Fruit fly (Drosophila melanogaster) whole organism, embryonic: ENCODE measurements around the gene CG14853.

Experiments
- Bteb2 ChIP-seq: fragments of 200-800 bp; sonication (Bioruptor generic); optimal IDR thresholded peaks from 2 replicates; lab custom pipeline; 2016; ENCODE audit warnings: missing biosample characterization, missing genetic modification characterization
- CG10543 ChIP-seq: fragments of 200-800 bp; sonication (Bioruptor generic); optimal IDR thresholded peaks from 3 replicates; lab custom pipeline; 2017; ENCODE audit warnings: missing biosample characterization, mild to moderate bottlenecking, missing genetic modification characterization, moderate library complexity
- CG13296 ChIP-seq: fragments of 200-800 bp; sonication (Bioruptor generic); optimal IDR thresholded peaks from 3 replicates; lab custom pipeline; 2018; ENCODE audit warnings: missing biosample characterization, mild to moderate bottlenecking, missing genetic modification characterization
- CG13624 ChIP-seq: fragments of 200-800 bp; sonication (Bioruptor generic); optimal IDR thresholded peaks from 2 replicates; lab custom pipeline; 2016; ENCODE audit warnings: missing biosample characterization, missing genetic modification characterization
- CG14014 ChIP-seq: fragments of 200-800 bp; sonication (Bioruptor generic); IDR thresholded peaks from 2 replicates; pipeline ENCODE4 v1.3.6; 2022; ENCODE audit warnings: missing biosample characterization, missing genetic modification characterization
- CG15073 ChIP-seq: fragments of 200-800 bp; sonication (Bioruptor generic); optimal IDR thresholded peaks from 2 replicates; lab custom pipeline; 2016; ENCODE audit warnings: missing biosample characterization, missing genetic modification characterization
- CG17359 ChIP-seq: fragments of 200-800 bp; sonication (Bioruptor generic); optimal IDR thresholded peaks from 3 replicates; lab custom pipeline; 2018; ENCODE audit warnings: missing biosample characterization, mild to moderate bottlenecking, missing genetic modification characterization, moderate library complexity
- CG17361 ChIP-seq: fragments of 200-800 bp; sonication (Bioruptor generic); IDR thresholded peaks from 3 replicates; pipeline ENCODE4 v1.3.6; 2022; ENCODE audit warnings: missing biosample characterization, missing genetic modification characterization
- CG18262 ChIP-seq: fragments of 200-800 bp; optimal IDR thresholded peaks from 3 replicates; lab custom pipeline; 2019; ENCODE audit warnings: missing biosample characterization, mild to moderate bottlenecking, missing genetic modification characterization, moderate library complexity
- CG3065 ChIP-seq: fragments of 200-800 bp; sonication (Bioruptor generic); optimal IDR thresholded peaks from 2 replicates; lab custom pipeline; 2016; ENCODE audit warnings: missing biosample characterization, missing genetic modification characterization
- CG3838 ChIP-seq: fragments of 200-800 bp; sonication (Bioruptor generic); optimal IDR thresholded peaks from 3 replicates; lab custom pipeline; 2016; ENCODE audit warnings: missing biosample characterization, missing genetic modification characterization
- CG42726 ChIP-seq: fragments of 200-800 bp; sonication (Bioruptor generic); IDR thresholded peaks from 2 replicates; pipeline ENCODE4 v1.3.6; 2022; ENCODE audit warnings: missing biosample characterization, missing genetic modification characterization; ENCODE audit not compliant: partially characterized antibody
- CG4360 ChIP-seq: fragments of 200-800 bp; sonication (Bioruptor generic); IDR thresholded peaks from 2 replicates; pipeline ENCODE4 v1.3.6; 2022; ENCODE audit warnings: missing biosample characterization, missing genetic modification characterization
- CG4820 ChIP-seq: fragments of 200-800 bp; sonication (Bioruptor generic); optimal IDR thresholded peaks from 3 replicates; lab custom pipeline; 2016; ENCODE audit warnings: missing biosample characterization, missing genetic modification characterization
- CG6254 ChIP-seq: fragments of 200-800 bp; sonication (Bioruptor generic); optimal IDR thresholded peaks from 3 replicates; lab custom pipeline; 2017; ENCODE audit warnings: mild to moderate bottlenecking, missing biosample characterization, missing genetic modification reagents, missing genetic modification characterization
- CG6765 ChIP-seq: fragments of 200-800 bp; sonication (Bioruptor generic); optimal IDR thresholded peaks from 3 replicates; lab custom pipeline; 2017; ENCODE audit warnings: missing biosample characterization, mild to moderate bottlenecking, missing genetic modification characterization
- CG8281 ChIP-seq: fragments of 200-800 bp; sonication (Bioruptor generic); optimal IDR thresholded peaks from 2 replicates; lab custom pipeline; 2018; ENCODE audit warnings: missing biosample characterization, mild to moderate bottlenecking, missing genetic modification characterization, moderate library complexity
- CG8290 ChIP-seq, 3 experiments: fragments of 200-800 bp; sonication (Bioruptor generic); optimal IDR thresholded peaks; 2 replicates each; lab custom pipeline; 2016 to 2019; ENCODE audit warnings: missing biosample characterization in 3 of 3, missing genetic modification characterization in 3 of 3, mild to moderate bottlenecking in 2 of 3, moderate library complexity in 1 of 3
- CG9932 ChIP-seq: fragments of 200-800 bp; sonication (Bioruptor generic); IDR thresholded peaks from 2 replicates; pipeline ENCODE4 v1.3.6; 2022; ENCODE audit warnings: missing biosample characterization, missing genetic modification characterization
- CHES-1-like ChIP-seq: fragments of 200-800 bp; sonication (Bioruptor generic); optimal IDR thresholded peaks from 2 replicates; lab custom pipeline; 2016; ENCODE audit warnings: missing biosample characterization, missing genetic modification characterization
- Dad ChIP-seq: fragments of 200-800 bp; sonication (Bioruptor generic); optimal IDR thresholded peaks from 3 replicates; lab custom pipeline; 2016; ENCODE audit warnings: missing biosample characterization, missing genetic modification characterization
- Dip2 ChIP-seq: fragments of 200-800 bp; sonication (Bioruptor generic); IDR thresholded peaks from 2 replicates; pipeline ENCODE4 v1.3.6; 2022; ENCODE audit warnings: missing biosample characterization, missing genetic modification characterization
- Doc2 ChIP-seq: fragments of 200-800 bp; sonication (Bioruptor generic); IDR thresholded peaks from 2 replicates; pipeline ENCODE4 v1.3.6; 2022; ENCODE audit warnings: missing biosample characterization, missing genetic modification characterization
- H15 ChIP-seq: fragments of 200-800 bp; sonication (Bioruptor generic); IDR thresholded peaks from 3 replicates; pipeline ENCODE4 v1.3.6; 2022; ENCODE audit warnings: missing biosample characterization, missing genetic modification characterization
- HmgZ ChIP-seq: fragments of 200-800 bp; sonication (Bioruptor generic); optimal IDR thresholded peaks from 2 replicates; lab custom pipeline; 2018; ENCODE audit warnings: missing biosample characterization, mild to moderate bottlenecking, missing genetic modification characterization
- Hr3 ChIP-seq: fragments of 200-800 bp; sonication (Bioruptor generic); optimal IDR thresholded peaks from 3 replicates; lab custom pipeline; 2016; ENCODE audit warnings: missing biosample characterization, missing genetic modification characterization
- Max ChIP-seq: fragments of 200-800 bp; sonication (Bioruptor generic); optimal IDR thresholded peaks from 2 replicates; lab custom pipeline; 2016; ENCODE audit warnings: missing biosample characterization, mild to moderate bottlenecking, missing genetic modification characterization
- Nf-YB ChIP-seq: fragments of 200-800 bp; sonication (Bioruptor generic); optimal IDR thresholded peaks from 3 replicates; lab custom pipeline; 2019; ENCODE audit warnings: missing biosample characterization, mild to moderate bottlenecking, missing genetic modification characterization, moderate library complexity
- Nf-YC ChIP-seq: fragments of 200-800 bp; optimal IDR thresholded peaks from 3 replicates; lab custom pipeline; 2019; ENCODE audit warnings: missing biosample characterization, mild to moderate bottlenecking, missing genetic modification characterization, moderate library complexity
- Oaz ChIP-seq: fragments of 200-800 bp; sonication (Bioruptor generic); IDR thresholded peaks from 2 replicates; pipeline ENCODE4 v1.3.6; 2022; ENCODE audit warnings: missing biosample characterization, missing genetic modification characterization
- Side ChIP-seq: fragments of 200-800 bp; sonication (Bioruptor generic); optimal IDR thresholded peaks from 2 replicates; lab custom pipeline; 2016; ENCODE audit warnings: missing biosample characterization, missing genetic modification characterization
- Six4 ChIP-seq: fragments of 200-800 bp; sonication (Bioruptor generic); optimal IDR thresholded peaks from 2 replicates; lab custom pipeline; 2016; ENCODE audit warnings: missing biosample characterization, missing genetic modification characterization
- Sry-δ ChIP-seq: fragments of 200-800 bp; sonication (Bioruptor generic); optimal IDR thresholded peaks from 2 replicates; lab custom pipeline; 2016; ENCODE audit warnings: missing biosample characterization, missing genetic modification characterization
- fd102C ChIP-seq: fragments of 200-800 bp; sonication (Bioruptor generic); optimal IDR thresholded peaks from 2 replicates; lab custom pipeline; 2018; ENCODE audit warnings: missing biosample characterization, mild to moderate bottlenecking, missing genetic modification characterization, moderate library complexity
- gro ChIP-seq: fragments of 200-800 bp; sonication (Bioruptor generic); optimal IDR thresholded peaks from 2 replicates; lab custom pipeline; 2016; ENCODE audit warnings: missing biosample characterization, missing genetic modification characterization
- hb ChIP-seq: fragments of 200-800 bp; sonication (Bioruptor generic); IDR thresholded peaks from 3 replicates; pipeline ENCODE4 v1.3.6; 2022; ENCODE audit warnings: missing biosample characterization, missing genetic modification characterization; ENCODE audit not compliant: partially characterized antibody
- hkb ChIP-seq, 2 experiments: fragments of 200-800 bp in 1 of 2; fragments of >200 bp in 1 of 2; sonication (Bioruptor generic) in 1 of 2; IDR thresholded peaks in 1 of 2; optimal IDR thresholded peaks in 1 of 2; 2 replicates each; pipeline versions ENCODE4 v1.3.6 to Lab custom; 2017 to 2022; ENCODE audit warnings: missing biosample characterization in 1 of 2, missing genetic modification characterization in 1 of 2
- inv ChIP-seq: fragments of 200-800 bp; sonication (Bioruptor generic); IDR thresholded peaks from 2 replicates; pipeline ENCODE4 v1.3.6; 2022; ENCODE audit warnings: missing biosample characterization, missing genetic modification characterization; ENCODE audit not compliant: partially characterized antibody
- nerfin-1 ChIP-seq: fragments of 200-800 bp; sonication (Bioruptor generic); optimal IDR thresholded peaks from 3 replicates; lab custom pipeline; 2019; ENCODE audit warnings: missing biosample characterization, mild to moderate bottlenecking, missing genetic modification characterization, moderate library complexity
- pho ChIP-seq: fragments of 200-800 bp; sonication (Bioruptor generic); optimal IDR thresholded peaks from 2 replicates; lab custom pipeline; 2016; ENCODE audit warnings: missing biosample characterization, missing genetic modification characterization
- pros ChIP-seq: fragments of 200-800 bp; sonication (Bioruptor generic); optimal IDR thresholded peaks from 3 replicates; lab custom pipeline; 2019; ENCODE audit warnings: missing biosample characterization, mild to moderate bottlenecking, missing genetic modification characterization, moderate library complexity
- row ChIP-seq: fragments of 200-800 bp; sonication (Bioruptor generic); IDR thresholded peaks from 3 replicates; pipeline ENCODE4 v1.3.6; 2022; ENCODE audit warnings: missing biosample characterization, missing genetic modification characterization
- sens ChIP-seq: fragments of 200-800 bp; sonication (Bioruptor generic); peaks from one replicate; lab custom pipeline; 2016; ENCODE audit warnings: missing biosample characterization, missing genetic modification characterization
- so ChIP-seq: fragments of 200-800 bp; sonication (Bioruptor generic); IDR thresholded peaks from 3 replicates; pipeline ENCODE4 v1.3.6; 2022; ENCODE audit warnings: missing biosample characterization, missing genetic modification characterization
- sug ChIP-seq: fragments of 200-800 bp; optimal IDR thresholded peaks from 2 replicates; lab custom pipeline; 2019; ENCODE audit warnings: missing biosample characterization, mild to moderate bottlenecking, missing genetic modification characterization, moderate library complexity
- tll ChIP-seq, 2 experiments: fragments of 200-800 bp in 1 of 2; fragments of >200 bp in 1 of 2; sonication (Bioruptor generic) in 1 of 2; optimal IDR thresholded peaks; 2 replicates each; lab custom pipeline; 2017 to 2019; ENCODE audit warnings: missing biosample characterization in 2 of 2, missing genetic modification characterization in 2 of 2, mild to moderate bottlenecking in 1 of 2, moderate library complexity in 1 of 2
- vvl ChIP-seq: fragments of 200-800 bp; sonication (Bioruptor generic); IDR thresholded peaks from 2 replicates; pipeline ENCODE4 v1.3.6; 2022; ENCODE audit warnings: missing biosample characterization, missing genetic modification characterization
- wek ChIP-seq: fragments of 200-800 bp; sonication (Bioruptor generic); optimal IDR thresholded peaks from 3 replicates; lab custom pipeline; 2018; ENCODE audit warnings: missing biosample characterization, mild to moderate bottlenecking, missing genetic modification characterization, moderate library complexity

The CG14853 gene

dm6 chr3R:14590753-14591535 lies 18.5 kb upstream of the CG14853 start (continued):
- TF ChIP-seq tll (GFP tag; optimal IDR thresholded peaks at IDR 0.05; lab: Kevin White, UChicago) (peak in 1 of 2 experiments; percentile 74), Max (GFP tag; lab: Kevin White, UChicago) (peak; percentile 73), inv (GFP tag; lab: Robert Waterston, UW) (no peak), H15 (GFP tag; lab: Robert Waterston, UW) (0 out of 3 replicates have a peak, but pooled peaks have one; percentile 45), so (peak; percentile 77; the same call in 2 of the 3 replicates), CG13624 (GFP tag; lab: Kevin White, UChicago) (no peak), sug (peak; percentile 41), CG8281 (peak; percentile 44), pho (GFP tag; lab: Kevin White, UChicago) (no peak), CG42726 (GFP tag; lab: Robert Waterston, UW) (no peak), CG10543 (GFP tag; lab: Kevin White, UChicago) (peak; percentile 28), CG17361 (peak; percentile 98), CG8290 (GFP tag; optimal IDR thresholded peaks at IDR 0.05; lab: Kevin White, UChicago) (peak; percentile 77), CG8290 (tag; optimal IDR thresholded peaks at IDR 0.05; lab: Kevin White, UChicago) (peak in 1 of 2 experiments; percentile 77), CG17359 (tag; lab: Kevin White, UChicago) (peak; percentile 79), Nf-YB (peak; percentile 81), CG15073 (GFP tag; lab: Kevin White, UChicago) (peak; percentile 48), CG3838 (GFP tag; lab: Kevin White, UChicago) (no peak), Hr3 (GFP tag; lab: Kevin White, UChicago) (peak; percentile 83), CG3065 (GFP tag; lab: Kevin White, UChicago) (no peak), hb (no peak), Oaz (no peak), sens (GFP tag; lab: Kevin White, UChicago) (peak; percentile 93), CG6765 (GFP tag; lab: Kevin White, UChicago) (no peak), row (GFP tag; lab: Robert Waterston, UW) (peak; percentile 82), Six4 (GFP tag; lab: Kevin White, UChicago) (peak; percentile 80), CG9932 (no peak), CG18262 (tag; lab: Kevin White, UChicago) (peak; percentile 98), wek (GFP tag; lab: Kevin White, UChicago) (no peak), Nf-YC (tag; lab: Kevin White, UChicago) (peak; percentile 60), Dad (GFP tag; lab: Kevin White, UChicago) (no peak), HmgZ (peak; percentile 1), CG6254 (GFP tag; lab: Kevin White, UChicago) (peak; percentile 93), fd102C (peak; percentile 81), Doc2 (GFP tag; lab: Robert Waterston, UW) (no peak), CG13296 (GFP tag; lab: Kevin White, UChicago) (peak; percentile 16), Sry-δ (no peak), Side (GFP tag; lab: Kevin White, UChicago) (peak; percentile 25), Dip2 (GFP tag; lab: Robert Waterston, UW) (no peak), gro (GFP tag; lab: Kevin White, UChicago) (no peak), CG14014 (GFP tag; lab: Robert Waterston, UW) (no peak), Bteb2 (GFP tag; lab: Kevin White, UChicago) (no peak), CG4360 (peak; percentile 69), nerfin-1 (tag; lab: Kevin White, UChicago) (peak; percentile 73), vvl (peak; percentile 73), hkb (optimal IDR thresholded peaks at IDR 0.05; lab: Kevin White, UChicago) (no peak), hkb (GFP tag; IDR thresholded peaks at IDR 0.05; lab: Robert Waterston, UW) (peak; percentile 80), CG4820 (GFP tag; lab: Kevin White, UChicago) (peak; percentile 85), pros (peak; percentile 63), CHES-1-like (GFP tag; lab: Kevin White, UChicago) (no peak)
